Worm (Caenorhabditis elegans) whole organism, L4 larva: ENCODE data around the gene srv-12.

Experiments
- Y48G9A.11 ChIP-seq: fragments of 200-800 bp; sonication (Bioruptor generic); IDR thresholded peaks from 2 replicates; pipeline ENCODE4 v1.3.6; 2022; ENCODE audit warnings: missing genetic modification reagents, missing genetic modification characterization, missing compliant biosample characterization
- Y5F2A.4 ChIP-seq: fragments of 200-800 bp; sonication (Bioruptor generic); optimal IDR thresholded peaks from 2 replicates; lab custom pipeline; 2018; ENCODE audit warnings: mild to moderate bottlenecking, missing genetic modification characterization, missing compliant biosample characterization
- ZK337.2 ChIP-seq: fragments of 200-800 bp; sonication (Bioruptor generic); IDR thresholded peaks from 2 replicates; pipeline ENCODE4 v1.3.6; 2022; ENCODE audit warnings: missing genetic modification reagents, missing genetic modification characterization, missing compliant biosample characterization
- ZK546.5 ChIP-seq, 2 experiments: sonication (generic microtip); optimal IDR thresholded peaks; 2 replicates each; lab custom pipeline; 2017; ENCODE audit warnings: missing biosample characterization in 2 of 2, missing genetic modification characterization in 2 of 2
- aly-2 ChIP-seq: sonication (generic microtip); optimal IDR thresholded peaks from 2 replicates; lab custom pipeline; 2018; ENCODE audit warnings: missing biosample characterization, missing genetic modification characterization
- ceh-28 ChIP-seq: fragments of 150-350 bp; optimal IDR thresholded peaks from 2 replicates; lab custom pipeline; 2014; ENCODE audit warnings: missing biosample characterization, missing genetic modification reagents, missing genetic modification characterization
- ceh-62 ChIP-seq: sonication (generic microtip); optimal IDR thresholded peaks from 2 replicates; lab custom pipeline; 2017; ENCODE audit warnings: missing biosample characterization, missing genetic modification characterization
- daf-19 ChIP-seq: fragments of 200-800 bp; sonication (Bioruptor generic); conservative IDR thresholded peaks from 2 replicates; pipeline ENCODE4 v1.3.6; 2022; ENCODE audit warnings: missing genetic modification characterization, missing compliant biosample characterization
- dmd-9 ChIP-seq: fragments of 200-800 bp; sonication (Bioruptor generic); IDR thresholded peaks from 2 replicates; pipeline ENCODE4 v1.3.6; 2022; ENCODE audit warnings: missing genetic modification reagents, missing genetic modification characterization, missing compliant biosample characterization
- dpl-1 ChIP-seq: fragments of 150-350 bp; optimal IDR thresholded peaks from 2 replicates; lab custom pipeline; 2014; ENCODE audit warnings: missing biosample characterization, missing genetic modification reagents, missing genetic modification characterization
- duxl-1 ChIP-seq: sonication (generic microtip); optimal IDR thresholded peaks from 2 replicates; lab custom pipeline; 2016; ENCODE audit warnings: mild to moderate bottlenecking, missing genetic modification characterization, moderate library complexity, missing compliant biosample characterization; ENCODE audit not compliant: poor library complexity
- dve-1 ChIP-seq: sonication (generic microtip); optimal IDR thresholded peaks from 2 replicates; lab custom pipeline; 2017; ENCODE audit warnings: antibody characterized with exemption, mild to moderate bottlenecking, missing genetic modification characterization, missing compliant biosample characterization; ENCODE audit not compliant: insufficient read depth
- hmg-1.1 ChIP-seq: fragments of 200-800 bp; sonication (Bioruptor generic); IDR thresholded peaks from 2 replicates; pipeline ENCODE4 v1.3.6; 2022; ENCODE audit warnings: missing genetic modification reagents, missing genetic modification characterization, missing compliant biosample characterization
- lin-1 ChIP-seq: fragments of 200-800 bp; sonication (Bioruptor generic); IDR thresholded peaks from 2 replicates; pipeline ENCODE4 v1.3.6; 2022; ENCODE audit warnings: missing genetic modification reagents, missing genetic modification characterization, missing compliant biosample characterization
- madf-5 ChIP-seq, 2 experiments: fragments of 200-800 bp; sonication (Bioruptor generic); IDR thresholded peaks; 2 replicates each; pipeline ENCODE4 v1.3.6; 2022; ENCODE audit warnings: missing compliant biosample characterization in 2 of 2, missing genetic modification characterization in 2 of 2
- madf-9 ChIP-seq: fragments of 200-800 bp; sonication (Bioruptor generic); conservative IDR thresholded peaks from 2 replicates; pipeline ENCODE4 v1.3.6; 2022; ENCODE audit warnings: missing genetic modification reagents, missing genetic modification characterization, missing compliant biosample characterization
- mdl-1 ChIP-seq, 2 experiments: fragments of 150-350 bp in 1 of 2; sonication (generic microtip) in 1 of 2; optimal IDR thresholded peaks; 2 replicates each; lab custom pipeline; 2014 to 2017; ENCODE audit warnings: missing biosample characterization in 2 of 2, missing genetic modification characterization in 2 of 2
- mep-1 ChIP-seq: fragments of 150-350 bp; sonication (generic microtip); optimal IDR thresholded peaks from 3 replicates; lab custom pipeline; 2014; ENCODE audit warnings: missing biosample characterization, missing genetic modification characterization
- nhr-111 ChIP-seq: fragments of 200-800 bp; sonication (Bioruptor generic); optimal IDR thresholded peaks from 2 replicates; lab custom pipeline; 2018; ENCODE audit warnings: mild to moderate bottlenecking, missing genetic modification characterization, missing compliant biosample characterization
- nhr-41 ChIP-seq: fragments of 200-800 bp; sonication (Bioruptor generic); IDR thresholded peaks from 2 replicates; pipeline ENCODE4 v1.3.6; 2022; ENCODE audit warnings: missing genetic modification reagents, missing genetic modification characterization, missing compliant biosample characterization
- nhr-42 ChIP-seq: fragments of 200-800 bp; sonication (Bioruptor generic); IDR thresholded peaks from 2 replicates; pipeline ENCODE4 v1.3.6; 2022; ENCODE audit warnings: missing genetic modification characterization, missing compliant biosample characterization
- nhr-6 ChIP-seq: fragments of 150-350 bp; optimal IDR thresholded peaks from 2 replicates; lab custom pipeline; 2014; ENCODE audit warnings: missing biosample characterization, missing genetic modification characterization
- set-16 ChIP-seq: fragments of 200-800 bp; sonication (Bioruptor generic); IDR thresholded peaks from 2 replicates; pipeline ENCODE4 v1.3.6; 2022; ENCODE audit warnings: missing genetic modification reagents, missing genetic modification characterization, missing compliant biosample characterization
- spr-1 ChIP-seq: sonication (generic microtip); optimal IDR thresholded peaks from 2 replicates; lab custom pipeline; 2016; ENCODE audit warnings: mild to moderate bottlenecking, missing genetic modification characterization, missing compliant biosample characterization
- tag-97 ChIP-seq: fragments of 200-800 bp; sonication (Bioruptor generic); IDR thresholded peaks from 2 replicates; pipeline ENCODE4 v1.3.6; 2022; ENCODE audit warnings: missing genetic modification characterization, missing compliant biosample characterization
- unc-62 ChIP-seq, 3 experiments: fragments of 150-350 bp in 1 of 3; sonication (generic microtip); optimal IDR thresholded peaks in 2 of 3; peaks in 1 of 3; 1 replicate in 1 of 3; 2 replicates in 2 of 3; lab custom pipeline; 2014 to 2017; ENCODE audit warnings: missing biosample characterization in 3 of 3, missing genetic modification characterization in 3 of 3, missing genetic modification reagents in 3 of 3, missing genotype in 1 of 3
- vab-7 ChIP-seq: fragments of 200-800 bp; sonication (Bioruptor generic); IDR thresholded peaks from 2 replicates; pipeline ENCODE4 v1.3.6; 2022; ENCODE audit warnings: missing genetic modification reagents, missing genetic modification characterization, missing compliant biosample characterization
- zag-1 ChIP-seq: fragments of 150-350 bp; optimal IDR thresholded peaks from 2 replicates; lab custom pipeline; 2014; ENCODE audit warnings: missing biosample characterization, missing genetic modification characterization

srv-12 gene

ce11 chrIV:10080816-10081215, 27.4 kb upstream of the srv-12 start, which contains the start of gene W01B6.6:
W01B6.6 (plus strand) TSS chrIV:10081116.
- TF ChIP-seq tag-97 (GFP tag; lab: Robert Waterston, UW) (no peak), mdl-1 (tag; optimal IDR thresholded peaks at IDR 0.05; lab: Kevin White, UChicago) (no peak), mep-1 (tag; lab: Kevin White, UChicago) (no peak), dmd-9 (GFP tag; lab: Robert Waterston, UW) (no peak), madf-5 (GFP tag; IDR thresholded peaks at IDR 0.05; lab: Robert Waterston, UW) (no peak), nhr-111 (GFP tag; lab: Kevin White, UChicago) (no peak), dve-1 (no peak)

ce11 chrIV:10078003-10078402, 24.6 kb upstream of the srv-12 start:
- TF ChIP-seq set-16 (GFP tag; lab: Robert Waterston, UW) (no peak), spr-1 (tag; lab: Kevin White, UChicago) (no peak), duxl-1 (tag; lab: Kevin White, UChicago) (no peak), daf-19 (no peak), lin-1 (no peak), zag-1 (tag; lab: Kevin White, UChicago) (no peak), unc-62 (GFP tag; optimal IDR thresholded peaks at IDR 0.05 in 1 of 2; lab: Kevin White, UChicago) (peak in 1 of 2 experiments; percentile 92), unc-62 (tag; optimal IDR thresholded peaks at IDR 0.05; lab: Kevin White, UChicago) (no peak)

- TF ChIP-seq aly-2 (tag; lab: Kevin White, UChicago), result no peak
- TF ChIP-seq hmg-1.1, result no peak
- TF ChIP-seq ZK337.2 (GFP tag; lab: Robert Waterston, UW), result no peak
- TF ChIP-seq Y48G9A.11 (GFP tag; lab: Robert Waterston, UW), result no peak
- no peak for TF ChIP-seq daf-19
- no peak for TF ChIP-seq nhr-41 (GFP tag; lab: Robert Waterston, UW)
- no peak for TF ChIP-seq ceh-28 (tag; lab: Kevin White, UChicago)
- TF ChIP-seq spr-1 (tag; lab: Kevin White, UChicago), result no peak
- no peak for TF ChIP-seq ZK546.5 (tag; optimal IDR thresholded peaks at IDR 0.05; lab: Kevin White, UChicago)
These were observed 22.4 kb upstream of the srv-12 start, which contains the start of gene W01B6.5 for ce11 chrIV:10075899-10076298. W01B6.5 (plus strand) TSS chrIV:10076199.

ce11 chrIV:10075034-10075510, 21.6 kb upstream of the srv-12 start, which contains the start of the genes ttbk-4 and W01B6.4:
ttbk-4 (minus strand) TSS chrIV:10075134.
W01B6.4 (plus strand) TSS chrIV:10075460.
- TF ChIP-seq vab-7 (GFP tag; lab: Robert Waterston, UW), result no peak
- peak in 1 of 2 experiments; percentile 2 for TF ChIP-seq unc-62 (GFP tag; optimal IDR thresholded peaks at IDR 0.05 in 1 of 2; lab: Kevin White, UChicago)
- no peak for TF ChIP-seq unc-62 (tag; optimal IDR thresholded peaks at IDR 0.05; lab: Kevin White, UChicago)
- no peak for TF ChIP-seq nhr-6 (tag; lab: Kevin White, UChicago)

- TF ChIP-seq ceh-62 (tag; lab: Kevin White, UChicago) (no peak), Y5F2A.4 (GFP tag; lab: Kevin White, UChicago) (no peak), madf-9 (GFP tag; lab: Robert Waterston, UW) (no peak), zag-1 (tag; lab: Kevin White, UChicago) (no peak), dpl-1 (GFP tag; lab: Kevin White, UChicago) (no peak), nhr-42 (no peak), unc-62 (GFP tag; optimal IDR thresholded peaks at IDR 0.05 in 1 of 2; lab: Kevin White, UChicago) (peak in 1 of 2 experiments; percentile 50), unc-62 (tag; optimal IDR thresholded peaks at IDR 0.05; lab: Kevin White, UChicago) (no peak)
These were observed 19.1 kb upstream of the srv-12 start, which contains the start of gene W01B6.3 for ce11 chrIV:10072527-10072926. W01B6.3 (minus strand) TSS chrIV:10072627.

- TF ChIP-seq set-16 (GFP tag; lab: Robert Waterston, UW), result peak; percentile 76
These were observed 17.7 kb upstream of the srv-12 start for ce11 chrIV:10071121-10071520.
